Fruit fly (Drosophila melanogaster): ENCODE results near the gene CG45066.

dm6 chr3L:3142516-3143382 is 31.7 kb upstream of the CG45066 start:
- TF ChIP-seq ttk (optimal IDR thresholded peaks at IDR 0.05), result no peak
- TF ChIP-seq psq (optimal IDR thresholded peaks at IDR 0.05), result no peak
- no peak for TF ChIP-seq insv (optimal IDR thresholded peaks at IDR 0.05)
- TF ChIP-seq Myc (optimal IDR thresholded peaks at IDR 0.05), result no peak

All from Kc167 (cell line).